Worm (Caenorhabditis elegans): ENCODE measurements around the gene cdk-12.

- TF ChIP-seq sea-1 (GFP tag; conservative IDR thresholded peaks at IDR 0.05) (no peak), flt-1 (GFP tag; IDR thresholded peaks at IDR 0.05) (no peak), ama-1 (optimal IDR thresholded peaks at IDR 0.05) (no peak), ceh-36 (tag; optimal IDR thresholded peaks at IDR 0.05) (no peak), tra-4 (tag; optimal IDR thresholded peaks at IDR 0.05) (no peak), hnd-1 (tag; optimal IDR thresholded peaks at IDR 0.05) (no peak)
Measured at ce11 chrIII:4323859-4324258, 8.9 kb upstream of the cdk-12 start, which contains the start of gene H38K22.9.

Measured in whole organism, early embryonic.